Worm (Caenorhabditis elegans) whole organism, L3 larva: ENCODE measurements around the gene K08B5.2.

Experiments used
- daf-12 ChIP-seq: fragments of 150-350 bp; optimal IDR thresholded peaks from 2 replicates; lab custom pipeline; 2014; ENCODE audit warnings: missing biosample characterization, missing genetic modification reagents, missing genetic modification characterization
- egl-5 ChIP-seq: fragments of 150-350 bp; optimal IDR thresholded peaks from 2 replicates; lab custom pipeline; 2017; ENCODE audit warnings: missing biosample characterization, missing genetic modification reagents, missing genetic modification characterization, inconsistent platforms
- nhr-237 ChIP-seq: fragments of 150-350 bp; optimal IDR thresholded peaks from 2 replicates; lab custom pipeline; 2014; ENCODE audit warnings: missing biosample characterization, missing genetic modification characterization
- snpc-4 ChIP-seq: fragments of 150-350 bp; optimal IDR thresholded peaks from 2 replicates; lab custom pipeline; 2014; ENCODE audit warnings: missing biosample characterization, missing genetic modification characterization

- no peak for TF ChIP-seq snpc-4 (tag; lab: Kevin White, UChicago)
- no peak for TF ChIP-seq daf-12
- TF ChIP-seq nhr-237 (tag; lab: Kevin White, UChicago) = no peak
- no peak for TF ChIP-seq egl-5 (tag; lab: Kevin White, UChicago)
These were observed 21.2 kb downstream of the K08B5.2 start for ce11 chrX:16532513-16532912.
